Fruit fly (Drosophila melanogaster): ENCODE results near the gene CG15725.

DNA sequence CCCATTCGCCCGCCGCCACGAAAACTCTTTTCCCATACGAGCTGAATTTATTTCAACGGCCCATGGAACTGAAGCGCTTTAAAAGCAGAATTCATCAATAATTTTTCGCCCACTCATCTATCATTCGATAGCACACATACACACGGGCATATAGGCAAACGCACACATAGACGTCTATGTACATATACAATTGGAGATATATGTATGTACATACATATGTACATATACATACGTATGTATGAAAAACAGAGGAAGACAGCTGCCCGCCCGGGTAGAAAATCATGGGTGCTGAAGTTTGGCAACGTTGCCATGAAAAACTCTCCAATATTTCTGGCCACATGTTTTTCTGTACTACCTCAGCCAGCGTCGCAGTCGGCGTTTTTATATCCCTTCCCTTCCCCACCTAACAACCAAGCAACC lies 28.1 kb downstream of the CG15725 start:
- no peak for TF ChIP-seq insv (optimal IDR thresholded peaks at IDR 0.05)
- no peak for TF ChIP-seq h (optimal IDR thresholded peaks at IDR 0.05)
- no peak for TF ChIP-seq psq (optimal IDR thresholded peaks at IDR 0.05)
- TF ChIP-seq ttk (optimal IDR thresholded peaks at IDR 0.05): no peak
- no peak for TF ChIP-seq Myc (optimal IDR thresholded peaks at IDR 0.05)

Data from Kc167 (cell line).